Worm (Caenorhabditis elegans) whole organism, young adult: ENCODE results near the gene osgn-1.
"Not testable (repeated sequence)": the region's sequence is repeated elsewhere in the genome, so short reads cannot be mapped to it uniquely, and the experiment has no call there.

Source experiments
- B0019.2 ChIP-seq: fragments of 200-800 bp; sonication (Bioruptor generic); conservative IDR thresholded peaks from 2 replicates; pipeline ENCODE4 v1.3.6; 2022; ENCODE audit warnings: missing genetic modification reagents, missing genetic modification characterization, missing compliant biosample characterization
- B0336.3 ChIP-seq: fragments of 200-800 bp; sonication (Bioruptor generic); IDR thresholded peaks from 2 replicates; pipeline ENCODE4 v1.3.6; 2022; ENCODE audit warnings: missing genetic modification characterization, missing compliant biosample characterization
- F52B5.7 ChIP-seq: sonication (generic microtip); optimal IDR thresholded peaks from 2 replicates; lab custom pipeline; 2016; ENCODE audit warnings: mild to moderate bottlenecking, missing genetic modification characterization, missing compliant biosample characterization
- F55B11.4 ChIP-seq: sonication (generic microtip); optimal IDR thresholded peaks from 2 replicates; lab custom pipeline; 2016; ENCODE audit warnings: missing compliant biosample characterization, missing genetic modification characterization, borderline replicate concordance; ENCODE audit not compliant: insufficient read depth
- K12H6.12 ChIP-seq: fragments of 200-800 bp; sonication (Bioruptor generic); optimal IDR thresholded peaks from 2 replicates; lab custom pipeline; 2018; ENCODE audit warnings: mild to moderate bottlenecking, missing genetic modification characterization, missing compliant biosample characterization
- T26A5.8 ChIP-seq: sonication (generic microtip); optimal IDR thresholded peaks from 2 replicates; lab custom pipeline; 2016; ENCODE audit warnings: missing genetic modification characterization, missing compliant biosample characterization
- Y67H2A.10 ChIP-seq: fragments of 200-800 bp; sonication (Bioruptor generic); conservative IDR thresholded peaks from 2 replicates; pipeline ENCODE4 v1.3.6; 2022; ENCODE audit warnings: missing genetic modification reagents, missing genetic modification characterization, missing compliant biosample characterization
- Y79H2A.3 ChIP-seq: fragments of 200-800 bp; sonication (Bioruptor generic); conservative IDR thresholded peaks from 2 replicates; pipeline ENCODE4 v1.3.6; 2022; ENCODE audit warnings: missing genetic modification reagents, missing genetic modification characterization, missing compliant biosample characterization
- attf-5 ChIP-seq: fragments of 200-800 bp; sonication (Bioruptor generic); optimal IDR thresholded peaks from 2 replicates; lab custom pipeline; 2018; ENCODE audit warnings: mild to moderate bottlenecking, missing genetic modification characterization, missing compliant biosample characterization
- cebp-2 ChIP-seq: fragments of 200-800 bp; sonication (Bioruptor generic); IDR thresholded peaks from 2 replicates; pipeline ENCODE4 v1.3.6; 2022; ENCODE audit warnings: missing genetic modification characterization, missing compliant biosample characterization
- ceh-100 ChIP-seq: fragments of 200-800 bp; sonication (Bioruptor generic); IDR thresholded peaks from 2 replicates; pipeline ENCODE4 v1.3.6; 2022; ENCODE audit warnings: missing genetic modification reagents, missing genetic modification characterization, missing compliant biosample characterization
- ceh-40 ChIP-seq: fragments of 200-800 bp; sonication (Bioruptor generic); IDR thresholded peaks from 2 replicates; pipeline ENCODE4 v1.3.6; 2022; ENCODE audit warnings: missing genetic modification characterization, missing compliant biosample characterization
- dox-1 ChIP-seq: fragments of 200-800 bp; sonication (Bioruptor generic); IDR thresholded peaks from 2 replicates; pipeline ENCODE4 v1.3.6; 2022; ENCODE audit warnings: missing genetic modification reagents, missing genetic modification characterization, missing compliant biosample characterization
- efl-1 ChIP-seq: fragments of 150-350 bp; optimal IDR thresholded peaks from 2 replicates; lab custom pipeline; 2014; ENCODE audit warnings: missing biosample characterization, missing genetic modification reagents, missing genetic modification characterization
- egl-44 ChIP-seq: fragments of 200-800 bp; sonication (Bioruptor generic); IDR thresholded peaks from 2 replicates; pipeline ENCODE4 v1.3.6; 2022; ENCODE audit warnings: missing genetic modification reagents, missing genetic modification characterization, missing compliant biosample characterization
- lin-35 ChIP-seq, 3 experiments: fragments of 150-350 bp in 2 of 3; sonication (generic microtip) in 1 of 3; optimal IDR thresholded peaks; 2 replicates each; lab custom pipeline; 2014 to 2018; ENCODE audit warnings: missing biosample characterization in 3 of 3, missing genetic modification characterization in 3 of 3, missing genetic modification reagents in 3 of 3
- lin-54 ChIP-seq: fragments of 200-800 bp; sonication (Bioruptor generic); optimal IDR thresholded peaks from 2 replicates; lab custom pipeline; 2018; ENCODE audit warnings: mild to moderate bottlenecking, missing genetic modification characterization, missing compliant biosample characterization
- lsl-1 ChIP-seq: fragments of 200-800 bp; sonication (Bioruptor generic); optimal IDR thresholded peaks from 2 replicates; lab custom pipeline; 2018; ENCODE audit warnings: mild to moderate bottlenecking, missing genetic modification characterization, moderate library complexity, missing compliant biosample characterization
- madf-10 ChIP-seq: sonication (generic microtip); optimal IDR thresholded peaks from 2 replicates; lab custom pipeline; 2016; ENCODE audit warnings: mild to moderate bottlenecking, missing genetic modification characterization, missing compliant biosample characterization
- madf-3 ChIP-seq: fragments of 200-800 bp; sonication (Bioruptor generic); IDR thresholded peaks from 2 replicates; pipeline ENCODE4 v1.3.6; 2022; ENCODE audit warnings: missing genetic modification reagents, missing genetic modification characterization, missing compliant biosample characterization
- madf-6 ChIP-seq: fragments of 200-800 bp; sonication (Bioruptor generic); IDR thresholded peaks from 2 replicates; pipeline ENCODE4 v1.3.6; 2022; ENCODE audit warnings: missing genetic modification reagents, missing genetic modification characterization, missing compliant biosample characterization
- madf-8 ChIP-seq: fragments of 200-800 bp; sonication (Bioruptor generic); conservative IDR thresholded peaks from 2 replicates; pipeline ENCODE4 v1.3.6; 2022; ENCODE audit warnings: missing genetic modification reagents, missing genetic modification characterization, missing compliant biosample characterization
- pha-4 ChIP-seq: fragments of 150-350 bp; sonication (generic microtip); optimal IDR thresholded peaks from 2 replicates; lab custom pipeline; 2014; ENCODE audit warnings: missing biosample characterization, missing genetic modification reagents, missing genetic modification characterization
- rec-8 ChIP-seq, 2 experiments: sonication (generic microtip); optimal IDR thresholded peaks; 2 replicates each; lab custom pipeline; 2016; ENCODE audit warnings: mild to moderate bottlenecking in 2 of 2, missing genetic modification characterization in 2 of 2, missing genetic modification reagents in 2 of 2, missing genotype in 2 of 2, missing biosample characterization in 1 of 2, missing compliant biosample characterization in 1 of 2, moderate library complexity in 1 of 2
- snpc-1.1 ChIP-seq: sonication (generic microtip); optimal IDR thresholded peaks from 2 replicates; lab custom pipeline; 2017; ENCODE audit warnings: missing genetic modification characterization, mild to moderate bottlenecking, missing compliant biosample characterization, antibody characterized with exemption, moderate library complexity, missing genotype, missing genetic modification reagents; ENCODE audit not compliant: insufficient read depth
- xnd-1 ChIP-seq: sonication (generic microtip); optimal IDR thresholded peaks from 2 replicates; lab custom pipeline; 2016; ENCODE audit warnings: missing genotype, missing genetic modification reagents, missing genetic modification characterization, missing compliant biosample characterization
- zfh-2 ChIP-seq: fragments of 200-800 bp; sonication (Bioruptor generic); conservative IDR thresholded peaks from 2 replicates; pipeline ENCODE4 v1.3.6; 2022; ENCODE audit warnings: missing genetic modification reagents, missing genetic modification characterization, missing compliant biosample characterization
- zim-3 ChIP-seq: sonication (generic microtip); optimal IDR thresholded peaks from 2 replicates; lab custom pipeline; 2017; ENCODE audit warnings: mild to moderate bottlenecking, missing genetic modification characterization, moderate library complexity, missing compliant biosample characterization
- ztf-28 ChIP-seq: fragments of 200-800 bp; sonication (Bioruptor generic); IDR thresholded peaks from 2 replicates; pipeline ENCODE4 v1.3.6; 2022; ENCODE audit warnings: missing genetic modification reagents, missing genetic modification characterization, missing compliant biosample characterization

Gene osgn-1

ce11 chrIV:4184767-4185166 is 22.4 kb upstream of the osgn-1 start (continued):
- TF ChIP-seq ztf-28 (GFP tag; lab: Robert Waterston, UW) = 0 out of 2 replicates have a peak, but pooled peaks have one; percentile 56
- 0 out of 2 replicates have a peak, but pooled peaks have one; percentile 8 for TF ChIP-seq madf-3 (GFP tag; lab: Robert Waterston, UW)
- TF ChIP-seq, all 124 proteins: peak for 38; not testable (repeated sequence) for 86

DNA sequence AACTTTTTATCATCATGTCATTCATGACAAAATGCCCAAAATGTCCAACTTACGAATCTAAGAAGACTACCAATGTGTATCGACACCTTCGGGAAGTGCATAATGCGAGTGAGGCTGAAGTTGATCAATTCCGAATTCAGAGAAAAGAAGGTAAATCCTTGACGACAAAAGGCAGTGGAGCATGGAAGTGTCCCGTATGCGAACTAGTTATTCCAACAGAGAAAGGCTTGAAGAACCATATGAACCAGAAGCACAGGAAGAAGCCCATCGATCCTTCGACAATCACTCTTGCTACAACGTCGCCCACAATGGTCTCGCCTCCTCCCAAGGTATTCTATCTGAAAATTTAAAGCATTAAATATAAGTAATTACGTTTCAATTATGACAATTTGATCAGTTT is 21.1 kb upstream of the osgn-1 start, which contains the start of gene K08D10.11:
Gene K08D10.11, minus strand, starts transcription at position 101 of the 400 bp plus-strand sequence.
- not testable (repeated sequence) for TF ChIP-seq egl-44 (GFP tag; lab: Robert Waterston, UW); K12H6.12 (tag; lab: Kevin White, UChicago); ceh-40 (GFP tag; lab: Robert Waterston, UW)
- TF ChIP-seq, all 124 proteins: peak for 0; not testable (repeated sequence) for 124

DNA sequence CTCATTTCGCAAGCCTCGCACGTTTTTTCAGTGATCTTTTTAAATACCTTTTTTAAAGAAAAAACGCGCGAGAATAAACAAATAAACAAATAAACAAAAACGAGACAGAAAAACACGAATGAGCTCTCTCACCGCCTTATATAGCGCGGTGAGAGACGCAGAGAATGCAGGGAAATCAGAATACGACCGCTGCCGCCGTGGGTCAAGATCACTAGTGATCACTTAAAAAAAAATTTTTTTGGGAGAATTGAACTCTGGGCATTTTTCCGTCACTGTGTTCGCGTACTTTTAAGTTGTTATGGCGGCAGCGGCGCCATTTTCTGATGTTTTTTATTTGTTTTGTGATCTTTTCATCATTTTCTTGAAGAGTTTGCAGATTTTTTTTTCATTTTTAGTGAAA is 19.3 kb upstream of the osgn-1 start:
- TF ChIP-seq madf-6 (GFP tag; lab: Robert Waterston, UW) = peak; percentile 62
- TF ChIP-seq xnd-1 (tag; lab: Kevin White, UChicago) = peak; percentile 75

ce11 chrIV:4196729-4197128 is 10.5 kb upstream of the osgn-1 start, which contains the start of gene K06B9.6:
TSS of gene K06B9.6 (minus strand) at chrIV:4196829.
- not testable (repeated sequence) for TF ChIP-seq Y79H2A.3; T26A5.8; zfh-2 (GFP tag; lab: Robert Waterston, UW)

- TF ChIP-seq lin-54 (GFP tag; lab: Kevin White, UChicago); Y67H2A.10 (GFP tag; lab: Robert Waterston, UW); B0019.2 (GFP tag; lab: Robert Waterston, UW): not testable (repeated sequence)
These were observed 10.0 kb upstream of the osgn-1 start, which contains the start of gene cyp-25A6 for ce11 chrIV:4197167-4197566. TSS of gene cyp-25A6 (plus strand) at chrIV:4197467.

DNA sequence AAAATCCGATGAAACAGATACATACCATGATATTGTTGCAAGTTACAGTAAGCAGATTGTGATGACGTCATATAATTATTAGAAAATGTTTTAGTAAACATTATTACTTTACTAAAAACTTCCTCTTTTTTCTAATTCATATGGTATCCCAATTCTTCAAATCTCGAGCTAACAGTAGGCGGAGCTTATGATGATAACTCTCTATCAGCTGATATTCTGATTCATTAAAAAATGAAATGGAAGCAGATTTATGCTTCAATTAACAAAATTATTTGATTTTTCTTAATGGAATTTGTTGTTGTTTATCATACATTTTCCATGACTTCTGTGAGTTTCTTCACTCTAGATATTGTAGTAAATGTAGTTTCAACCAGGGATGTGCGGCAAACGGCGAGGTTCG is 2.9 kb upstream of the osgn-1 start, which contains the start of gene pax-2:
Gene pax-2, minus strand, starts transcription at position 101 of the 400 bp plus-strand sequence.
- TF ChIP-seq snpc-1.1 (tag; lab: Kevin White, UChicago) = no peak
- no peak for TF ChIP-seq efl-1 (GFP tag; lab: Kevin White, UChicago)
- no peak for TF ChIP-seq lsl-1 (GFP tag; lab: Kevin White, UChicago)
- TF ChIP-seq madf-8 (GFP tag; lab: Robert Waterston, UW) = no peak
- TF ChIP-seq pha-4 (tag; lab: Kevin White, UChicago) = no peak
- no peak for TF ChIP-seq cebp-2
- TF ChIP-seq madf-10 (tag; lab: Kevin White, UChicago) = no peak
- TF ChIP-seq B0019.2 (GFP tag; lab: Robert Waterston, UW) = no peak
- no peak for TF ChIP-seq rec-8 (tag; optimal IDR thresholded peaks at IDR 0.05; lab: Kevin White, UChicago)
- TF ChIP-seq madf-3 (GFP tag; lab: Robert Waterston, UW) = no peak
- no peak for TF ChIP-seq dox-1
- no peak for TF ChIP-seq B0336.3
- no peak for TF ChIP-seq T26A5.8
- no peak for TF ChIP-seq F55B11.4 (tag; lab: Kevin White, UChicago)
- no peak for TF ChIP-seq F52B5.7 (tag; lab: Kevin White, UChicago)
- TF ChIP-seq lin-35 (GFP tag; optimal IDR thresholded peaks at IDR 0.05; lab: Kevin White, UChicago) = no peak

DNA sequence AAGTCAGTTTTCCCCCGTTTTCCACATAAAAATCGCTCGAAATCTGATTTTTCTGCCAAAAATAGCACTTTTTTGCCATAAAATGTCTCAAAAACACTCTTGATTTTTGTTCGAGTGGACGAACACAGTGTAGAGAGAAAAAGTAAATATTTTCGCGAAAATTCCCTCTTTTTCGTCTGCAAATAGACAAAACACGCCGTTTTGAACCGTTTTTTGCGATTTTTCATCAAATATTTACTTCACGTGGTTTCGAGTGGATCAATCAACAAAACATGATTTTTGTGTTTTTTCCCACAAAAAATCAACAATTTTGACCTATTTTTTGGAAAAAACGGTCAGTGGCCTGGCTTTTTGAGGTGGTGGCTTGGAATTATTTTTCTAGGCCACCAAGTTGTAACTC is 1.9 kb downstream of the osgn-1 start:
- TF ChIP-seq B0019.2 (GFP tag; lab: Robert Waterston, UW) (no peak), attf-5 (no peak), ceh-100 (GFP tag; lab: Robert Waterston, UW) (no peak), pha-4 (tag; lab: Kevin White, UChicago) (peak; percentile 45), zim-3 (tag; lab: Kevin White, UChicago) (no peak)
